Fruit fly (Drosophila melanogaster) whole organism, embryonic: ENCODE measurements around the gene CG11980.

Experiments used
- CG10274 ChIP-seq: fragments of 200-800 bp; sonication (Bioruptor generic); optimal IDR thresholded peaks from 3 replicates; lab custom pipeline; 2017; ENCODE audit warnings: missing biosample characterization, mild to moderate bottlenecking, missing genetic modification characterization
- CG11093 ChIP-seq: fragments of 200-800 bp; sonication (Bioruptor generic); IDR thresholded peaks from 3 replicates; pipeline ENCODE4 v1.3.6; 2022; ENCODE audit warnings: missing biosample characterization, missing genetic modification characterization
- CG12104 ChIP-seq: fragments of 200-800 bp; sonication (Bioruptor generic); optimal IDR thresholded peaks from 3 replicates; lab custom pipeline; 2016; ENCODE audit warnings: missing biosample characterization, missing genetic modification characterization
- CG12744 ChIP-seq: fragments of 200-800 bp; sonication (Bioruptor generic); optimal IDR thresholded peaks from 2 replicates; lab custom pipeline; 2016; ENCODE audit warnings: missing biosample characterization, missing genetic modification characterization
- CG12769 ChIP-seq: fragments of 200-800 bp; sonication (Bioruptor generic); optimal IDR thresholded peaks from 2 replicates; lab custom pipeline; 2019; ENCODE audit warnings: missing biosample characterization, mild to moderate bottlenecking, missing genetic modification characterization, moderate library complexity
- CG13424 ChIP-seq: fragments of 200-800 bp; sonication (Bioruptor generic); optimal IDR thresholded peaks from 2 replicates; lab custom pipeline; 2019; ENCODE audit warnings: missing biosample characterization, mild to moderate bottlenecking, missing genetic modification characterization, moderate library complexity
- CG14050 ChIP-seq: fragments of 200-800 bp; sonication (Bioruptor generic); IDR thresholded peaks from 3 replicates; pipeline ENCODE4 v1.3.6; 2022; ENCODE audit warnings: missing biosample characterization, missing genetic modification characterization
- CG1529 ChIP-seq: fragments of 200-800 bp; sonication (Bioruptor generic); optimal IDR thresholded peaks from 3 replicates; lab custom pipeline; 2018; ENCODE audit warnings: missing biosample characterization, missing genetic modification characterization
- CG17912 ChIP-seq: fragments of 200-800 bp; sonication (Bioruptor generic); optimal IDR thresholded peaks from 2 replicates; lab custom pipeline; 2018; ENCODE audit warnings: missing biosample characterization, mild to moderate bottlenecking, missing genetic modification characterization
- CG2120 ChIP-seq: fragments of 200-800 bp; sonication (Bioruptor generic); optimal IDR thresholded peaks from 3 replicates; lab custom pipeline; 2016; ENCODE audit warnings: missing biosample characterization, missing genetic modification characterization
- CG31441 ChIP-seq: fragments of 200-800 bp; sonication (Bioruptor generic); IDR thresholded peaks from 2 replicates; pipeline ENCODE4 v1.3.6; 2022; ENCODE audit warnings: missing biosample characterization, missing genetic modification characterization
- CG3838 ChIP-seq: fragments of 200-800 bp; sonication (Bioruptor generic); optimal IDR thresholded peaks from 3 replicates; lab custom pipeline; 2016; ENCODE audit warnings: missing biosample characterization, missing genetic modification characterization
- CG3847 ChIP-seq: fragments of 200-800 bp; sonication (Bioruptor generic); IDR thresholded peaks from 2 replicates; pipeline ENCODE4 v1.3.6; 2022; ENCODE audit warnings: missing biosample characterization, missing genetic modification characterization
- CG4854 ChIP-seq: fragments of 200-800 bp; sonication (Bioruptor generic); optimal IDR thresholded peaks from 2 replicates; lab custom pipeline; 2016; ENCODE audit warnings: missing biosample characterization, missing genetic modification characterization, inconsistent platforms
- CG6654 ChIP-seq: fragments of 200-800 bp; sonication (Bioruptor generic); optimal IDR thresholded peaks from 2 replicates; lab custom pipeline; 2017; ENCODE audit warnings: missing biosample characterization, mild to moderate bottlenecking, missing genetic modification characterization
- CG7963 ChIP-seq: fragments of 200-800 bp; sonication (Bioruptor generic); IDR thresholded peaks from 3 replicates; pipeline ENCODE4 v1.3.6; 2022; ENCODE audit warnings: missing biosample characterization, missing genetic modification characterization; ENCODE audit not compliant: partially characterized antibody
- CG8944 ChIP-seq: fragments of 200-800 bp; sonication (Bioruptor generic); optimal IDR thresholded peaks from 3 replicates; lab custom pipeline; 2016; ENCODE audit warnings: missing biosample characterization, missing genetic modification characterization
- CG9437 ChIP-seq: fragments of 200-800 bp; sonication (Bioruptor generic); optimal IDR thresholded peaks from 2 replicates; lab custom pipeline; 2018; ENCODE audit warnings: missing biosample characterization, mild to moderate bottlenecking, missing genetic modification characterization
- CG9727 ChIP-seq: fragments of 200-800 bp; sonication (Bioruptor generic); optimal IDR thresholded peaks from 3 replicates; lab custom pipeline; 2017; ENCODE audit warnings: missing biosample characterization, mild to moderate bottlenecking, missing genetic modification characterization
- Dad ChIP-seq: fragments of 200-800 bp; sonication (Bioruptor generic); optimal IDR thresholded peaks from 3 replicates; lab custom pipeline; 2016; ENCODE audit warnings: missing biosample characterization, missing genetic modification characterization
- Dfd ChIP-seq, 2 experiments: fragments of >200 bp; optimal IDR thresholded peaks; 2 replicates each; lab custom pipeline; 2017; ENCODE audit warnings: missing biosample characterization in 2 of 2, missing genetic modification characterization in 2 of 2
- Dip2 ChIP-seq: fragments of 200-800 bp; sonication (Bioruptor generic); IDR thresholded peaks from 2 replicates; pipeline ENCODE4 v1.3.6; 2022; ENCODE audit warnings: missing biosample characterization, missing genetic modification characterization
- Eip74EF ChIP-seq, 2 experiments: fragments of 200-800 bp in 1 of 2; fragments of >200 bp in 1 of 2; sonication (Bioruptor generic) in 1 of 2; optimal IDR thresholded peaks; 2 replicates each; lab custom pipeline; 2017 to 2019; ENCODE audit warnings: missing biosample characterization in 2 of 2, missing genetic modification characterization in 2 of 2, mild to moderate bottlenecking in 1 of 2, moderate library complexity in 1 of 2
- HLH54F ChIP-seq: fragments of 200-800 bp; sonication (Bioruptor generic); optimal IDR thresholded peaks from 3 replicates; lab custom pipeline; 2016; ENCODE audit warnings: missing biosample characterization, missing genetic modification characterization
- Oli ChIP-seq: fragments of 200-800 bp; sonication (Bioruptor generic); optimal IDR thresholded peaks from 2 replicates; lab custom pipeline; 2018; ENCODE audit warnings: missing biosample characterization, mild to moderate bottlenecking, missing genetic modification characterization, moderate library complexity
- Xrp1 ChIP-seq: fragments of 200-800 bp; sonication (Bioruptor generic); IDR thresholded peaks from 2 replicates; pipeline ENCODE4 v1.3.6; 2022; ENCODE audit warnings: missing biosample characterization, missing genetic modification characterization
- bigmax ChIP-seq: fragments of 200-800 bp; sonication (Bioruptor generic); optimal IDR thresholded peaks from 2 replicates; lab custom pipeline; 2018; ENCODE audit warnings: missing biosample characterization, mild to moderate bottlenecking, missing genetic modification characterization
- bsh ChIP-seq, 2 experiments: fragments of 200-800 bp; sonication (Bioruptor generic); optimal IDR thresholded peaks; 2 replicates each; lab custom pipeline; 2017 to 2018; ENCODE audit warnings: mild to moderate bottlenecking in 2 of 2, missing biosample characterization in 2 of 2, missing genetic modification characterization in 2 of 2, moderate library complexity in 1 of 2
- btn ChIP-seq: fragments of 200-800 bp; sonication (Bioruptor generic); optimal IDR thresholded peaks from 2 replicates; lab custom pipeline; 2016; ENCODE audit warnings: missing biosample characterization, missing genetic modification characterization
- chm ChIP-seq: fragments of 200-800 bp; sonication (Bioruptor generic); IDR thresholded peaks from 2 replicates; pipeline ENCODE4 v1.3.6; 2022; ENCODE audit warnings: missing biosample characterization, missing genetic modification characterization
- chn ChIP-seq: fragments of 200-800 bp; sonication (Bioruptor generic); optimal IDR thresholded peaks from 2 replicates; lab custom pipeline; 2016; ENCODE audit warnings: missing biosample characterization, missing genetic modification characterization
- eve ChIP-seq, 2 experiments: fragments of >200 bp; optimal IDR thresholded peaks; 2 replicates each; lab custom pipeline; 2017; ENCODE audit warnings: missing biosample characterization in 2 of 2, missing genetic modification characterization in 2 of 2
- gro ChIP-seq: fragments of 200-800 bp; sonication (Bioruptor generic); optimal IDR thresholded peaks from 2 replicates; lab custom pipeline; 2016; ENCODE audit warnings: missing biosample characterization, missing genetic modification characterization
- gsb-n ChIP-seq: fragments of 200-800 bp; sonication (Bioruptor generic); optimal IDR thresholded peaks from 3 replicates; lab custom pipeline; 2018; ENCODE audit warnings: missing biosample characterization, mild to moderate bottlenecking, missing genetic modification characterization
- insv ChIP-seq, 2 experiments: fragments of 200-800 bp; sonication (Bioruptor generic); optimal IDR thresholded peaks; 3 replicates each; lab custom pipeline; 2016 to 2018; ENCODE audit warnings: missing biosample characterization in 2 of 2, missing genetic modification characterization in 2 of 2
- jing ChIP-seq: fragments of 200-800 bp; sonication (Bioruptor generic); optimal IDR thresholded peaks from 2 replicates; lab custom pipeline; 2018; ENCODE audit warnings: missing biosample characterization, mild to moderate bottlenecking, missing genetic modification characterization
- kah ChIP-seq: fragments of 200-800 bp; sonication (Bioruptor generic); optimal IDR thresholded peaks from 2 replicates; lab custom pipeline; 2018; ENCODE audit warnings: missing biosample characterization, mild to moderate bottlenecking, missing genetic modification characterization
- kni ChIP-seq: fragments of 200-800 bp; sonication (Bioruptor generic); optimal IDR thresholded peaks from 3 replicates; lab custom pipeline; 2017; ENCODE audit warnings: mild to moderate bottlenecking, missing biosample characterization, missing genetic modification reagents, missing genetic modification characterization
- luna ChIP-seq: fragments of 200-800 bp; sonication (Bioruptor generic); optimal IDR thresholded peaks from 2 replicates; lab custom pipeline; 2016; ENCODE audit warnings: missing biosample characterization, missing genetic modification characterization
- nerfin-1 ChIP-seq: fragments of 200-800 bp; sonication (Bioruptor generic); optimal IDR thresholded peaks from 3 replicates; lab custom pipeline; 2019; ENCODE audit warnings: missing biosample characterization, mild to moderate bottlenecking, missing genetic modification characterization, moderate library complexity
- nerfin-2 ChIP-seq: fragments of 200-800 bp; sonication (Bioruptor generic); IDR thresholded peaks from 2 replicates; pipeline ENCODE4 v1.3.6; 2022; ENCODE audit warnings: missing biosample characterization, missing genetic modification characterization; ENCODE audit not compliant: partially characterized antibody
- sens-2 ChIP-seq: fragments of 200-800 bp; sonication (Bioruptor generic); IDR thresholded peaks from 2 replicates; pipeline ENCODE4 v1.3.6; 2022; ENCODE audit warnings: missing biosample characterization, missing genetic modification characterization
- shn ChIP-seq: fragments of 200-800 bp; sonication (Bioruptor generic); optimal IDR thresholded peaks from 3 replicates; lab custom pipeline; 2016; ENCODE audit warnings: missing biosample characterization, missing genetic modification characterization
- sisA ChIP-seq: fragments of 200-800 bp; sonication (Bioruptor generic); IDR thresholded peaks from 2 replicates; pipeline ENCODE4 v1.3.6; 2022; ENCODE audit warnings: missing biosample characterization, missing genetic modification characterization
- sqz ChIP-seq: fragments of 200-800 bp; sonication (Bioruptor generic); optimal IDR thresholded peaks from 3 replicates; lab custom pipeline; 2018; ENCODE audit warnings: missing biosample characterization, mild to moderate bottlenecking, missing genetic modification characterization
- stwl ChIP-seq: fragments of 200-800 bp; sonication (Bioruptor generic); optimal IDR thresholded peaks from 3 replicates; lab custom pipeline; 2018; ENCODE audit warnings: missing biosample characterization, mild to moderate bottlenecking, missing genetic modification characterization, moderate library complexity
- tna ChIP-seq: fragments of 200-800 bp; sonication (Bioruptor generic); IDR thresholded peaks from 2 replicates; pipeline ENCODE4 v1.3.6; 2022; ENCODE audit warnings: missing biosample characterization, missing genetic modification characterization; ENCODE audit not compliant: partially characterized antibody
- trem ChIP-seq: fragments of 200-800 bp; optimal IDR thresholded peaks from 3 replicates; lab custom pipeline; 2019; ENCODE audit warnings: missing biosample characterization, mild to moderate bottlenecking, missing genetic modification characterization, moderate library complexity
- vvl ChIP-seq: fragments of 200-800 bp; sonication (Bioruptor generic); IDR thresholded peaks from 2 replicates; pipeline ENCODE4 v1.3.6; 2022; ENCODE audit warnings: missing biosample characterization, missing genetic modification characterization
- zen2 ChIP-seq: fragments of 200-800 bp; sonication (Bioruptor generic); IDR thresholded peaks from 3 replicates; pipeline ENCODE4 v1.3.6; 2022; ENCODE audit warnings: missing biosample characterization, missing genetic modification characterization; ENCODE audit not compliant: partially characterized antibody

Gene CG11980

dm6 chr3R:8984602-8985074 is 19.2 kb upstream of the CG11980 start, which contains the start of gene CG11970 (continued):
- TF ChIP-seq sqz (GFP tag; lab: Kevin White, UChicago) (no peak), CG10274 (no peak), eve (GFP tag; optimal IDR thresholded peaks at IDR 0.05; lab: Kevin White, UChicago) (no peak), chn (GFP tag; lab: Kevin White, UChicago) (no peak), CG3838 (GFP tag; lab: Kevin White, UChicago) (no peak), bigmax (GFP tag; lab: Kevin White, UChicago) (peak; percentile 91), Eip74EF (GFP tag; optimal IDR thresholded peaks at IDR 0.05; lab: Kevin White, UChicago) (no peak), CG12769 (no peak), CG3847 (GFP tag; lab: Robert Waterston, UW) (peak; percentile 29; the same call in 1 of the 2 replicates), kah (GFP tag; lab: Kevin White, UChicago) (no peak), btn (no peak), gsb-n (tag; lab: Kevin White, UChicago) (no peak), CG31441 (GFP tag; lab: Robert Waterston, UW) (no peak), CG17912 (GFP tag; lab: Kevin White, UChicago) (no peak), CG12104 (GFP tag; lab: Kevin White, UChicago) (no peak), CG9437 (GFP tag; lab: Kevin White, UChicago) (no peak), tna (GFP tag; lab: Robert Waterston, UW) (no peak), CG9727 (peak; percentile 49), Dad (GFP tag; lab: Kevin White, UChicago) (peak; percentile 32), nerfin-2 (GFP tag; lab: Robert Waterston, UW) (0 out of 2 replicates have a peak, but pooled peaks have one; percentile 19), CG8944 (GFP tag; lab: Kevin White, UChicago) (no peak), CG13424 (tag; lab: Kevin White, UChicago) (peak; percentile 46), Oli (tag; lab: Kevin White, UChicago) (no peak), CG11093 (GFP tag; lab: Robert Waterston, UW) (no peak), CG2120 (GFP tag; lab: Kevin White, UChicago) (peak; percentile 68), jing (no peak), shn (GFP tag; lab: Kevin White, UChicago) (peak; percentile 34), CG4854 (GFP tag; lab: Kevin White, UChicago) (no peak), stwl (peak; percentile 27), insv (GFP tag; optimal IDR thresholded peaks at IDR 0.05; lab: Kevin White, UChicago) (no peak), zen2 (GFP tag; lab: Robert Waterston, UW) (no peak; the same call in 2 of the 3 replicates), nerfin-1 (tag; lab: Kevin White, UChicago) (peak; percentile 8), kni (GFP tag; lab: Kevin White, UChicago) (no peak), CG6654 (GFP tag; lab: Kevin White, UChicago) (no peak), gro (GFP tag; lab: Kevin White, UChicago) (peak; percentile 12), Dip2 (GFP tag; lab: Robert Waterston, UW) (no peak), Dfd (GFP tag; optimal IDR thresholded peaks at IDR 0.05; lab: Kevin White, UChicago) (no peak), trem (tag; lab: Kevin White, UChicago) (peak; percentile 13), HLH54F (peak; percentile 26), vvl (GFP tag; lab: Robert Waterston, UW) (peak; percentile 22; the same call in 1 of the 2 replicates), CG14050 (GFP tag; lab: Robert Waterston, UW) (0 out of 3 replicates have a peak, but pooled peaks have one; percentile 10), sisA (peak; percentile 55), Xrp1 (GFP tag; lab: Robert Waterston, UW) (no peak), bsh (GFP tag; optimal IDR thresholded peaks at IDR 0.05; lab: Kevin White, UChicago) (no peak), CG7963 (GFP tag; lab: Robert Waterston, UW) (no peak), CG12744 (GFP tag; lab: Kevin White, UChicago) (no peak), sens-2 (no peak), CG1529 (GFP tag; lab: Kevin White, UChicago) (no peak), chm (GFP tag; lab: Robert Waterston, UW) (no peak), luna (GFP tag; lab: Kevin White, UChicago) (no peak)
